Fruit fly (Drosophila melanogaster) whole organism, prepupa: ENCODE data around the gene mRpL55.
A peak's percentile ranks its signal among the peaks of the same experiment; 100 is the strongest.

Experiments
- CG10631 ChIP-seq: fragments of 200-800 bp; sonication (Bioruptor generic); optimal IDR thresholded peaks from 2 replicates; lab custom pipeline; 2016; ENCODE audit warnings: missing biosample characterization, missing genetic modification characterization
- CG10669 ChIP-seq: fragments of 200-800 bp; sonication (Bioruptor generic); optimal IDR thresholded peaks from 3 replicates; lab custom pipeline; 2018; ENCODE audit warnings: missing biosample characterization, mild to moderate bottlenecking, missing genetic modification characterization, moderate library complexity
- CG11294 ChIP-seq: fragments of 200-800 bp; sonication (Bioruptor generic); IDR thresholded peaks from 2 replicates; pipeline ENCODE4 v1.3.6; 2022; ENCODE audit warnings: missing biosample characterization, missing genetic modification characterization
- CG11762 ChIP-seq: fragments of 200-800 bp; sonication (Bioruptor generic); optimal IDR thresholded peaks from 3 replicates; lab custom pipeline; 2016; ENCODE audit warnings: missing biosample characterization, missing genetic modification characterization; ENCODE audit not compliant: insufficient read depth
- CG16779 ChIP-seq: fragments of 200-800 bp; sonication (Bioruptor generic); optimal IDR thresholded peaks from 3 replicates; lab custom pipeline; 2017; ENCODE audit warnings: missing biosample characterization, mild to moderate bottlenecking, missing genetic modification characterization
- CG8632 ChIP-seq: fragments of 200-800 bp; sonication (Bioruptor generic); optimal IDR thresholded peaks from 3 replicates; lab custom pipeline; 2016; ENCODE audit warnings: missing biosample characterization, missing genetic modification characterization
- CG9139 ChIP-seq: fragments of 200-800 bp; sonication (Bioruptor generic); optimal IDR thresholded peaks from 3 replicates; lab custom pipeline; 2017; ENCODE audit warnings: missing biosample characterization, mild to moderate bottlenecking, missing genetic modification characterization
- Eip93F ChIP-seq: fragments of 200-800 bp; sonication (Bioruptor generic); optimal IDR thresholded peaks from 2 replicates; lab custom pipeline; 2016; ENCODE audit warnings: missing biosample characterization, mild to moderate bottlenecking, missing genetic modification characterization
- Gug ChIP-seq: fragments of 200-800 bp; sonication (Bioruptor generic); IDR thresholded peaks from 2 replicates; pipeline ENCODE4 v1.3.6; 2022; ENCODE audit warnings: missing biosample characterization, missing genetic modification characterization
- Lpt ChIP-seq: fragments of 200-800 bp; sonication (Bioruptor generic); optimal IDR thresholded peaks from 3 replicates; lab custom pipeline; 2016; ENCODE audit warnings: missing biosample characterization, missing genetic modification characterization
- esn ChIP-seq: fragments of 200-800 bp; sonication (Bioruptor generic); optimal IDR thresholded peaks from 2 replicates; lab custom pipeline; 2016; ENCODE audit warnings: missing biosample characterization, mild to moderate bottlenecking, missing genetic modification characterization, moderate library complexity
- lz ChIP-seq: fragments of 200-800 bp; sonication (Bioruptor generic); optimal IDR thresholded peaks from 3 replicates; lab custom pipeline; 2016; ENCODE audit warnings: missing biosample characterization, missing genetic modification characterization
- net ChIP-seq: fragments of 200-800 bp; sonication (Bioruptor generic); optimal IDR thresholded peaks from 3 replicates; lab custom pipeline; 2016; ENCODE audit warnings: missing biosample characterization, missing genetic modification characterization

dm6 chr3R:19060173-19060572 lies 34.5 kb downstream of the mRpL55 start:
- TF ChIP-seq Gug (GFP tag; lab: Robert Waterston, UW) (no peak), lz (no peak), net (GFP tag; lab: Kevin White, UChicago) (no peak), CG10669 (GFP tag; lab: Kevin White, UChicago) (no peak), Lpt (no peak), CG8632 (GFP tag; lab: Kevin White, UChicago) (peak; percentile 0), CG9139 (GFP tag; lab: Kevin White, UChicago) (no peak), Eip93F (GFP tag; lab: Kevin White, UChicago) (no peak), CG11294 (GFP tag; lab: Robert Waterston, UW) (no peak), esn (GFP tag; lab: Kevin White, UChicago) (peak; percentile 10), CG11762 (no peak), CG16779 (tag; lab: Kevin White, UChicago) (no peak), CG10631 (GFP tag; lab: Kevin White, UChicago) (no peak)
